Fruit fly (Drosophila melanogaster) whole organism, embryonic: Measurements from ENCODE around the gene CG44001.

Experiments used
- Ada2b ChIP-seq: fragments of 200-800 bp; sonication (Bioruptor generic); IDR thresholded peaks from 2 replicates; pipeline ENCODE4 v1.3.6; 2022; ENCODE audit warnings: missing biosample characterization, missing genetic modification characterization
- B-H1 ChIP-seq: fragments of 200-800 bp; sonication (Bioruptor generic); IDR thresholded peaks from 3 replicates; pipeline ENCODE4 v1.3.6; 2022; ENCODE audit warnings: missing biosample characterization, missing genetic modification characterization
- Bgb ChIP-seq: fragments of 200-800 bp; sonication (Bioruptor generic); IDR thresholded peaks from 2 replicates; pipeline ENCODE4 v1.3.6; 2022; ENCODE audit warnings: missing biosample characterization, missing genetic modification characterization; ENCODE audit not compliant: partially characterized antibody
- Bteb2 ChIP-seq: fragments of 200-800 bp; sonication (Bioruptor generic); optimal IDR thresholded peaks from 2 replicates; lab custom pipeline; 2016; ENCODE audit warnings: missing biosample characterization, missing genetic modification characterization
- C15 ChIP-seq: fragments of 200-800 bp; sonication (Bioruptor generic); IDR thresholded peaks from 3 replicates; pipeline ENCODE4 v1.3.6; 2022; ENCODE audit warnings: missing biosample characterization, missing genetic modification characterization
- CG10209 ChIP-seq: fragments of 200-800 bp; sonication (Bioruptor generic); optimal IDR thresholded peaks from 3 replicates; lab custom pipeline; 2017; ENCODE audit warnings: missing biosample characterization, mild to moderate bottlenecking, missing genetic modification characterization, missing genetic modification reagents
- CG11504 ChIP-seq: fragments of 200-800 bp; sonication (Bioruptor generic); optimal IDR thresholded peaks from 3 replicates; lab custom pipeline; 2019; ENCODE audit warnings: missing biosample characterization, mild to moderate bottlenecking, missing genetic modification characterization, moderate library complexity
- CG11723 ChIP-seq: fragments of 200-800 bp; sonication (Bioruptor generic); optimal IDR thresholded peaks from 2 replicates; lab custom pipeline; 2017; ENCODE audit warnings: missing biosample characterization, mild to moderate bottlenecking, missing genetic modification characterization
- CG12071 ChIP-seq: fragments of 200-800 bp; sonication (Bioruptor generic); optimal IDR thresholded peaks from 3 replicates; lab custom pipeline; 2018; ENCODE audit warnings: missing biosample characterization, mild to moderate bottlenecking, missing genetic modification characterization
- CG15269 ChIP-seq: fragments of 200-800 bp; sonication (Bioruptor generic); optimal IDR thresholded peaks from 2 replicates; lab custom pipeline; 2018; ENCODE audit warnings: missing biosample characterization, mild to moderate bottlenecking, missing genetic modification characterization, moderate library complexity
- CG1529 ChIP-seq: fragments of 200-800 bp; sonication (Bioruptor generic); optimal IDR thresholded peaks from 3 replicates; lab custom pipeline; 2018; ENCODE audit warnings: missing biosample characterization, missing genetic modification characterization
- CG16813 ChIP-seq: fragments of 200-800 bp; sonication (Bioruptor generic); IDR thresholded peaks from 3 replicates; pipeline ENCODE4 v1.3.6; 2022; ENCODE audit warnings: missing biosample characterization, missing genetic modification characterization; ENCODE audit not compliant: partially characterized antibody
- CG2875 ChIP-seq: fragments of 200-800 bp; sonication (Bioruptor generic); optimal IDR thresholded peaks from 2 replicates; lab custom pipeline; 2017; ENCODE audit warnings: missing biosample characterization, mild to moderate bottlenecking, missing genetic modification characterization, missing genetic modification reagents
- CG2889 ChIP-seq: fragments of 200-800 bp; sonication (Bioruptor generic); IDR thresholded peaks from 3 replicates; pipeline ENCODE4 v1.3.6; 2022; ENCODE audit warnings: missing biosample characterization, missing genetic modification characterization
- CG4404 ChIP-seq: fragments of 200-800 bp; sonication (Bioruptor generic); IDR thresholded peaks from 2 replicates; pipeline ENCODE4 v1.3.6; 2022; ENCODE audit warnings: missing biosample characterization, missing genetic modification characterization
- CG4707 ChIP-seq: fragments of 200-800 bp; sonication (Bioruptor generic); optimal IDR thresholded peaks from 2 replicates; lab custom pipeline; 2018; ENCODE audit warnings: missing biosample characterization, mild to moderate bottlenecking, missing genetic modification characterization, moderate library complexity
- CG7556 ChIP-seq: fragments of 200-800 bp; sonication (Bioruptor generic); optimal IDR thresholded peaks from 2 replicates; lab custom pipeline; 2017; ENCODE audit warnings: missing biosample characterization, mild to moderate bottlenecking, missing genetic modification characterization
- CG7987 ChIP-seq: fragments of 200-800 bp; sonication (Bioruptor generic); optimal IDR thresholded peaks from 2 replicates; lab custom pipeline; 2018; ENCODE audit warnings: missing biosample characterization, mild to moderate bottlenecking, missing genetic modification characterization, moderate library complexity
- CG9727 ChIP-seq: fragments of 200-800 bp; sonication (Bioruptor generic); optimal IDR thresholded peaks from 3 replicates; lab custom pipeline; 2017; ENCODE audit warnings: missing biosample characterization, mild to moderate bottlenecking, missing genetic modification characterization
- CG9797 ChIP-seq: fragments of 200-800 bp; sonication (Bioruptor generic); optimal IDR thresholded peaks from 3 replicates; lab custom pipeline; 2018; ENCODE audit warnings: missing biosample characterization, mild to moderate bottlenecking, missing genetic modification characterization
- Chrac-16 ChIP-seq: fragments of 200-800 bp; sonication (Bioruptor generic); optimal IDR thresholded peaks from 3 replicates; lab custom pipeline; 2016; ENCODE audit warnings: missing biosample characterization, missing genetic modification characterization
- D ChIP-seq, 2 experiments: fragments of 200-800 bp in 1 of 2; fragments of >200 bp in 1 of 2; sonication (Bioruptor generic) in 1 of 2; optimal IDR thresholded peaks; 2 replicates in 1 of 2; 3 replicates in 1 of 2; lab custom pipeline; 2017; ENCODE audit warnings: mild to moderate bottlenecking in 1 of 2, missing biosample characterization in 1 of 2, missing genetic modification characterization in 1 of 2, missing genetic modification reagents in 1 of 2
- Doc3 ChIP-seq: fragments of 200-800 bp; sonication (Bioruptor generic); IDR thresholded peaks from 3 replicates; pipeline ENCODE4 v1.3.6; 2022; ENCODE audit warnings: missing biosample characterization, missing genetic modification characterization; ENCODE audit not compliant: partially characterized antibody
- Dp ChIP-seq: fragments of 200-800 bp; sonication (Bioruptor generic); optimal IDR thresholded peaks from 2 replicates; lab custom pipeline; 2018; ENCODE audit warnings: missing biosample characterization, mild to moderate bottlenecking, missing genetic modification characterization, moderate library complexity
- E2f2 ChIP-seq: fragments of 200-800 bp; sonication (Bioruptor generic); IDR thresholded peaks from 2 replicates; pipeline ENCODE4 v1.3.6; 2022; ENCODE audit warnings: missing biosample characterization, missing genetic modification characterization
- Hmx ChIP-seq: fragments of 200-800 bp; sonication (Bioruptor generic); optimal IDR thresholded peaks from 2 replicates; lab custom pipeline; 2016; ENCODE audit warnings: missing biosample characterization, missing genetic modification characterization
- Hr78 ChIP-seq, 2 experiments: fragments of 200-800 bp in 1 of 2; fragments of >200 bp in 1 of 2; sonication (Bioruptor generic) in 1 of 2; optimal IDR thresholded peaks; 2 replicates each; lab custom pipeline; 2017 to 2019; ENCODE audit warnings: missing biosample characterization in 2 of 2, missing genetic modification characterization in 2 of 2, mild to moderate bottlenecking in 1 of 2, moderate library complexity in 1 of 2
- Lpt ChIP-seq: fragments of >200 bp; optimal IDR thresholded peaks from 2 replicates; lab custom pipeline; 2018; ENCODE audit warnings: missing biosample characterization, missing genetic modification characterization
- Med ChIP-seq: fragments of 200-800 bp; sonication (Bioruptor generic); peaks from one replicate; lab custom pipeline; 2016; ENCODE audit warnings: missing biosample characterization, missing genetic modification characterization, mild to moderate bottlenecking, inconsistent platforms, moderate library complexity
- NFAT ChIP-seq: fragments of 200-800 bp; sonication (Bioruptor generic); IDR thresholded peaks from 2 replicates; pipeline ENCODE4 v1.3.6; 2022; ENCODE audit warnings: missing biosample characterization, missing genetic modification characterization
- Oli ChIP-seq: fragments of 200-800 bp; sonication (Bioruptor generic); optimal IDR thresholded peaks from 2 replicates; lab custom pipeline; 2018; ENCODE audit warnings: missing biosample characterization, mild to moderate bottlenecking, missing genetic modification characterization, moderate library complexity
- ap ChIP-seq: fragments of 200-800 bp; sonication (Bioruptor generic); IDR thresholded peaks from 2 replicates; pipeline ENCODE4 v1.3.6; 2022; ENCODE audit warnings: missing biosample characterization, missing genetic modification characterization
- bcd ChIP-seq: fragments of 200-800 bp; sonication (Bioruptor generic); optimal IDR thresholded peaks from 2 replicates; lab custom pipeline; 2017; ENCODE audit warnings: missing biosample characterization, mild to moderate bottlenecking, missing genetic modification characterization
- br ChIP-seq: fragments of >200 bp; optimal IDR thresholded peaks from 2 replicates; lab custom pipeline; 2017
- dpn ChIP-seq, 2 experiments: fragments of 200-800 bp; sonication (Bioruptor generic); optimal IDR thresholded peaks; 3 replicates each; lab custom pipeline; 2016; ENCODE audit warnings: missing biosample characterization in 2 of 2, missing genetic modification characterization in 2 of 2
- eve ChIP-seq, 2 experiments: fragments of >200 bp; optimal IDR thresholded peaks; 2 replicates each; lab custom pipeline; 2017; ENCODE audit warnings: missing biosample characterization in 2 of 2, missing genetic modification characterization in 2 of 2
- exex ChIP-seq: fragments of 200-800 bp; sonication (Bioruptor generic); optimal IDR thresholded peaks from 4 replicates; lab custom pipeline; 2018; ENCODE audit warnings: missing biosample characterization, mild to moderate bottlenecking, missing genetic modification characterization, moderate library complexity
- ham ChIP-seq: fragments of 200-800 bp; sonication (Bioruptor generic); IDR thresholded peaks from 2 replicates; pipeline ENCODE4 v1.3.6; 2022; ENCODE audit warnings: missing biosample characterization, missing genetic modification characterization
- hkb ChIP-seq, 2 experiments: fragments of 200-800 bp in 1 of 2; fragments of >200 bp in 1 of 2; sonication (Bioruptor generic) in 1 of 2; IDR thresholded peaks in 1 of 2; optimal IDR thresholded peaks in 1 of 2; 2 replicates each; pipeline versions ENCODE4 v1.3.6 to Lab custom; 2017 to 2022; ENCODE audit warnings: missing biosample characterization in 1 of 2, missing genetic modification characterization in 1 of 2
- ken ChIP-seq: fragments of 200-800 bp; sonication (Bioruptor generic); IDR thresholded peaks from 3 replicates; pipeline ENCODE4 v1.3.6; 2022; ENCODE audit warnings: missing biosample characterization, missing genetic modification characterization
- klu ChIP-seq: fragments of 200-800 bp; sonication (Bioruptor generic); IDR thresholded peaks from 2 replicates; pipeline ENCODE4 v1.3.6; 2022; ENCODE audit warnings: missing biosample characterization, missing genetic modification characterization
- onecut ChIP-seq: fragments of 200-800 bp; sonication (Bioruptor generic); IDR thresholded peaks from 2 replicates; pipeline ENCODE4 v1.3.6; 2022; ENCODE audit warnings: missing biosample characterization, missing genetic modification characterization
- org-1 ChIP-seq: fragments of 200-800 bp; sonication (Bioruptor generic); optimal IDR thresholded peaks from 2 replicates; lab custom pipeline; 2017; ENCODE audit warnings: missing biosample characterization, missing genetic modification characterization
- pb ChIP-seq: fragments of 200-800 bp; sonication (Bioruptor generic); optimal IDR thresholded peaks from 3 replicates; lab custom pipeline; 2016; ENCODE audit warnings: missing biosample characterization, missing genetic modification characterization
- pum ChIP-seq: fragments of 200-800 bp; sonication (Bioruptor generic); optimal IDR thresholded peaks from 2 replicates; lab custom pipeline; 2016; ENCODE audit warnings: missing biosample characterization, missing genetic modification characterization
- salm ChIP-seq: fragments of 200-800 bp; sonication (Bioruptor generic); optimal IDR thresholded peaks from 2 replicates; lab custom pipeline; 2018; ENCODE audit warnings: missing biosample characterization, mild to moderate bottlenecking, missing genetic modification characterization
- sug ChIP-seq: fragments of 200-800 bp; optimal IDR thresholded peaks from 2 replicates; lab custom pipeline; 2019; ENCODE audit warnings: missing biosample characterization, mild to moderate bottlenecking, missing genetic modification characterization, moderate library complexity
- unc-4 ChIP-seq: fragments of 200-800 bp; sonication (Bioruptor generic); IDR thresholded peaks from 2 replicates; pipeline ENCODE4 v1.3.6; 2022; ENCODE audit warnings: missing biosample characterization, missing genetic modification characterization; ENCODE audit not compliant: partially characterized antibody
- z ChIP-seq: fragments of 200-800 bp; sonication (Bioruptor generic); IDR thresholded peaks from 3 replicates; pipeline ENCODE4 v1.3.6; 2022; ENCODE audit warnings: missing biosample characterization, missing genetic modification characterization

CG44001 gene

dm6 chr2L:5092992-5093695 is 50.1 kb downstream of the CG44001 start, which contains the start of gene Pgant5 (continued):
- TF ChIP-seq B-H1 (GFP tag; lab: Robert Waterston, UW) (no peak), CG2889 (GFP tag; lab: Robert Waterston, UW) (no peak), Doc3 (GFP tag; lab: Robert Waterston, UW) (no peak; the same call in 2 of the 3 replicates), CG9797 (GFP tag; lab: Kevin White, UChicago) (no peak), br (lab: Kevin White, UChicago) (no peak), ham (GFP tag; lab: Robert Waterston, UW) (no peak), hkb (optimal IDR thresholded peaks at IDR 0.05; lab: Kevin White, UChicago) (peak; percentile 98), hkb (GFP tag; IDR thresholded peaks at IDR 0.05; lab: Robert Waterston, UW) (no peak), onecut (no peak), Bgb (GFP tag; lab: Robert Waterston, UW) (peak; percentile 31; the same call in 1 of the 2 replicates), CG4404 (GFP tag; lab: Robert Waterston, UW) (no peak), Bteb2 (GFP tag; lab: Kevin White, UChicago) (no peak), klu (GFP tag; lab: Robert Waterston, UW) (0 out of 2 replicates have a peak, but pooled peaks have one; percentile 12), CG2875 (GFP tag; lab: Kevin White, UChicago) (no peak), Oli (tag; lab: Kevin White, UChicago) (no peak), Dp (no peak), CG1529 (no peak), D (optimal IDR thresholded peaks at IDR 0.05; lab: Kevin White, UChicago) (peak; percentile 80), D (GFP tag; optimal IDR thresholded peaks at IDR 0.05; lab: Kevin White, UChicago) (no peak), CG4707 (no peak), CG16813 (GFP tag; lab: Robert Waterston, UW) (no peak), Hmx (GFP tag; lab: Kevin White, UChicago) (no peak), ap (GFP tag; lab: Robert Waterston, UW) (no peak), Ada2b (GFP tag; lab: Robert Waterston, UW) (no peak), bcd (GFP tag; lab: Kevin White, UChicago) (no peak), org-1 (GFP tag; lab: Kevin White, UChicago) (no peak), dpn (GFP tag; optimal IDR thresholded peaks at IDR 0.05; lab: Kevin White, UChicago) (peak in 1 of 2 experiments; percentile 9), salm (tag; lab: Kevin White, UChicago) (no peak), E2f2 (GFP tag; lab: Robert Waterston, UW) (no peak), Med (peak; percentile 83), pb (GFP tag; lab: Kevin White, UChicago) (no peak), Lpt (GFP tag; lab: Kevin White, UChicago) (no peak), CG11504 (no peak), C15 (no peak), pum (no peak), NFAT (GFP tag; lab: Robert Waterston, UW) (no peak), ken (no peak), eve (GFP tag; optimal IDR thresholded peaks at IDR 0.05; lab: Kevin White, UChicago) (no peak), sug (no peak), CG15269 (tag; lab: Kevin White, UChicago) (no peak), CG11723 (no peak), CG10209 (GFP tag; lab: Kevin White, UChicago) (no peak), exex (peak; percentile 15), CG12071 (no peak), CG7556 (GFP tag; lab: Kevin White, UChicago) (peak; percentile 12), z (0 out of 3 replicates have a peak, but pooled peaks have one; percentile 17), CG9727 (GFP tag; lab: Kevin White, UChicago) (no peak), Chrac-16 (GFP tag; lab: Kevin White, UChicago) (no peak), Hr78 (GFP tag; optimal IDR thresholded peaks at IDR 0.05; lab: Kevin White, UChicago) (peak in 1 of 2 experiments; percentile 24), CG7987 (no peak), unc-4 (GFP tag; lab: Robert Waterston, UW) (no peak; the same call in 1 of the 2 replicates)
